Fruit fly (Drosophila melanogaster) whole organism, prepupa: ENCODE data around the gene CG8001.
A peak's percentile ranks its signal among the peaks of the same experiment; 100 is the strongest.

Experiments
- CG10631 ChIP-seq: fragments of 200-800 bp; sonication (Bioruptor generic); optimal IDR thresholded peaks from 2 replicates; lab custom pipeline; 2016; ENCODE audit warnings: missing biosample characterization, missing genetic modification characterization
- CG10669 ChIP-seq: fragments of 200-800 bp; sonication (Bioruptor generic); optimal IDR thresholded peaks from 3 replicates; lab custom pipeline; 2018; ENCODE audit warnings: missing biosample characterization, mild to moderate bottlenecking, missing genetic modification characterization, moderate library complexity
- CG11762 ChIP-seq: fragments of 200-800 bp; sonication (Bioruptor generic); optimal IDR thresholded peaks from 3 replicates; lab custom pipeline; 2016; ENCODE audit warnings: missing biosample characterization, missing genetic modification characterization; ENCODE audit not compliant: insufficient read depth
- CG11902 ChIP-seq: fragments of 200-800 bp; sonication (Bioruptor generic); optimal IDR thresholded peaks from 3 replicates; lab custom pipeline; 2016; ENCODE audit warnings: missing biosample characterization, missing genetic modification characterization
- CG15336 ChIP-seq: fragments of 200-800 bp; sonication (Bioruptor generic); IDR thresholded peaks from 2 replicates; pipeline ENCODE4 v1.3.6; 2022; ENCODE audit warnings: missing biosample characterization, missing genetic modification characterization
- CG1621 ChIP-seq: fragments of 200-800 bp; sonication (Bioruptor generic); optimal IDR thresholded peaks from 3 replicates; lab custom pipeline; 2018; ENCODE audit warnings: missing biosample characterization, mild to moderate bottlenecking, missing genetic modification characterization
- CG16779 ChIP-seq: fragments of 200-800 bp; sonication (Bioruptor generic); optimal IDR thresholded peaks from 3 replicates; lab custom pipeline; 2017; ENCODE audit warnings: missing biosample characterization, mild to moderate bottlenecking, missing genetic modification characterization
- CG32006 ChIP-seq: fragments of 200-800 bp; sonication (Bioruptor generic); optimal IDR thresholded peaks from 3 replicates; lab custom pipeline; 2017; ENCODE audit warnings: missing biosample characterization, mild to moderate bottlenecking, missing genetic modification characterization
- CG34406 ChIP-seq: fragments of 200-800 bp; sonication (Bioruptor generic); optimal IDR thresholded peaks from 3 replicates; lab custom pipeline; 2016; ENCODE audit warnings: missing biosample characterization, missing genetic modification characterization
- CG4318 ChIP-seq: fragments of 200-800 bp; sonication (Bioruptor generic); optimal IDR thresholded peaks from 3 replicates; lab custom pipeline; 2017; ENCODE audit warnings: missing biosample characterization, mild to moderate bottlenecking, missing genetic modification characterization
- CG6163 ChIP-seq: fragments of 200-800 bp; sonication (Bioruptor generic); IDR thresholded peaks from 3 replicates; pipeline ENCODE4 v1.3.6; 2022; ENCODE audit warnings: missing biosample characterization, missing genetic modification characterization
- CG6792 ChIP-seq: fragments of 200-800 bp; sonication (Bioruptor generic); optimal IDR thresholded peaks from 3 replicates; lab custom pipeline; 2016; ENCODE audit warnings: missing biosample characterization, missing genetic modification characterization
- CG6808 ChIP-seq: fragments of 200-800 bp; sonication (Bioruptor generic); optimal IDR thresholded peaks from 3 replicates; lab custom pipeline; 2017; ENCODE audit warnings: missing biosample characterization, missing genetic modification characterization, mild to moderate bottlenecking, moderate library complexity, missing genetic modification reagents
- CG6854 ChIP-seq: fragments of 200-800 bp; sonication (Bioruptor generic); optimal IDR thresholded peaks from 2 replicates; lab custom pipeline; 2017; ENCODE audit warnings: missing biosample characterization, mild to moderate bottlenecking, missing genetic modification characterization
- CG7368 ChIP-seq: fragments of 200-800 bp; sonication (Bioruptor generic); optimal IDR thresholded peaks from 3 replicates; lab custom pipeline; 2016; ENCODE audit warnings: missing biosample characterization, missing genetic modification characterization
- CG8119 ChIP-seq: fragments of 200-800 bp; sonication (Bioruptor generic); IDR thresholded peaks from 3 replicates; pipeline ENCODE4 v1.3.6; 2022; ENCODE audit warnings: missing biosample characterization, missing genetic modification characterization
- CG8319 ChIP-seq: fragments of 200-800 bp; sonication (Bioruptor generic); optimal IDR thresholded peaks from 3 replicates; lab custom pipeline; 2016; ENCODE audit warnings: missing biosample characterization, missing genetic modification characterization
- Ets21C ChIP-seq: fragments of 200-800 bp; sonication (Bioruptor generic); optimal IDR thresholded peaks from 3 replicates; lab custom pipeline; 2016; ENCODE audit warnings: missing biosample characterization, missing genetic modification characterization
- Gug ChIP-seq: fragments of 200-800 bp; sonication (Bioruptor generic); IDR thresholded peaks from 2 replicates; pipeline ENCODE4 v1.3.6; 2022; ENCODE audit warnings: missing biosample characterization, missing genetic modification characterization
- Hr38 ChIP-seq: sonication (Bioruptor generic); optimal IDR thresholded peaks from 2 replicates; lab custom pipeline; 2016; ENCODE audit warnings: missing biosample characterization, missing genetic modification characterization
- Hr4 ChIP-seq: fragments of 200-800 bp; sonication (Bioruptor generic); optimal IDR thresholded peaks from 3 replicates; lab custom pipeline; 2016; ENCODE audit warnings: missing biosample characterization, missing genetic modification characterization
- Lpt ChIP-seq: fragments of 200-800 bp; sonication (Bioruptor generic); optimal IDR thresholded peaks from 3 replicates; lab custom pipeline; 2016; ENCODE audit warnings: missing biosample characterization, missing genetic modification characterization
- Met ChIP-seq: fragments of 200-800 bp; sonication (Bioruptor generic); optimal IDR thresholded peaks from 3 replicates; lab custom pipeline; 2016; ENCODE audit warnings: missing biosample characterization, missing genetic modification characterization
- OdsH ChIP-seq: fragments of 200-800 bp; sonication (Bioruptor generic); optimal IDR thresholded peaks from 3 replicates; lab custom pipeline; 2016; ENCODE audit warnings: missing biosample characterization, missing genetic modification characterization
- Smox ChIP-seq: fragments of 200-800 bp; sonication (Bioruptor generic); optimal IDR thresholded peaks from 3 replicates; lab custom pipeline; 2016; ENCODE audit warnings: missing biosample characterization, missing genetic modification characterization
- Sox102F ChIP-seq: fragments of 200-800 bp; sonication (Bioruptor generic); optimal IDR thresholded peaks from 2 replicates; lab custom pipeline; 2016; ENCODE audit warnings: missing biosample characterization, mild to moderate bottlenecking, missing genetic modification characterization
- Sox15 ChIP-seq: fragments of 200-800 bp; sonication (Bioruptor generic); optimal IDR thresholded peaks from 3 replicates; lab custom pipeline; 2016; ENCODE audit warnings: missing biosample characterization, missing genetic modification characterization
- eg ChIP-seq: fragments of 200-800 bp; sonication (Bioruptor generic); IDR thresholded peaks from 3 replicates; pipeline ENCODE4 v1.3.6; 2022; ENCODE audit warnings: missing biosample characterization, missing genetic modification characterization
- fd59A ChIP-seq: fragments of 200-800 bp; sonication (Bioruptor generic); optimal IDR thresholded peaks from 2 replicates; lab custom pipeline; 2017; ENCODE audit warnings: missing biosample characterization, mild to moderate bottlenecking, missing genetic modification characterization, missing genetic modification reagents
- fd85E ChIP-seq: fragments of 200-800 bp; sonication (Bioruptor generic); optimal IDR thresholded peaks from 3 replicates; lab custom pipeline; 2016; ENCODE audit warnings: missing biosample characterization, missing genetic modification characterization
- fkh ChIP-seq: fragments of 200-800 bp; sonication (Bioruptor generic); optimal IDR thresholded peaks from 3 replicates; lab custom pipeline; 2017; ENCODE audit warnings: missing biosample characterization, mild to moderate bottlenecking, missing genetic modification characterization, moderate library complexity
- lz ChIP-seq: fragments of 200-800 bp; sonication (Bioruptor generic); optimal IDR thresholded peaks from 3 replicates; lab custom pipeline; 2016; ENCODE audit warnings: missing biosample characterization, missing genetic modification characterization
- net ChIP-seq: fragments of 200-800 bp; sonication (Bioruptor generic); optimal IDR thresholded peaks from 3 replicates; lab custom pipeline; 2016; ENCODE audit warnings: missing biosample characterization, missing genetic modification characterization
- pdm3 ChIP-seq: fragments of 200-800 bp; sonication (Bioruptor generic); optimal IDR thresholded peaks from 3 replicates; lab custom pipeline; 2016; ENCODE audit warnings: missing biosample characterization, missing genetic modification characterization
- salr ChIP-seq, 2 experiments: fragments of 200-800 bp; sonication (Bioruptor generic); optimal IDR thresholded peaks; 3 replicates each; lab custom pipeline; 2016 to 2018; ENCODE audit warnings: missing biosample characterization in 2 of 2, missing genetic modification characterization in 2 of 2, mild to moderate bottlenecking in 1 of 2
- spab ChIP-seq: fragments of 200-800 bp; sonication (Bioruptor generic); optimal IDR thresholded peaks from 2 replicates; lab custom pipeline; 2017; ENCODE audit warnings: missing biosample characterization, mild to moderate bottlenecking, missing genetic modification characterization, missing genetic modification reagents
- ss ChIP-seq, 2 experiments: fragments of 200-800 bp; sonication (Bioruptor generic); optimal IDR thresholded peaks; 2 replicates in 1 of 2; 3 replicates in 1 of 2; lab custom pipeline; 2017 to 2018; ENCODE audit warnings: mild to moderate bottlenecking in 2 of 2, missing biosample characterization in 2 of 2, missing genetic modification characterization in 2 of 2, moderate library complexity in 1 of 2
- topi ChIP-seq: fragments of 200-800 bp; sonication (Bioruptor generic); optimal IDR thresholded peaks from 3 replicates; lab custom pipeline; 2016; ENCODE audit warnings: missing biosample characterization, missing genetic modification characterization
- vri ChIP-seq: fragments of 200-800 bp; sonication (Bioruptor generic); optimal IDR thresholded peaks from 3 replicates; lab custom pipeline; 2016; ENCODE audit warnings: missing biosample characterization, mild to moderate bottlenecking, missing genetic modification characterization

Gene CG8001

dm6 chr3L:1774713-1775648, 19.0 kb downstream of the CG8001 start, which contains the start of the genes CG13933 and PolD2 (continued):
- TF ChIP-seq CG11762 (peak; percentile 84), OdsH (GFP tag; lab: Kevin White, UChicago) (peak; percentile 99), Smox (GFP tag; lab: Kevin White, UChicago) (peak; percentile 91), topi (peak; percentile 90), CG1621 (tag; lab: Kevin White, UChicago) (no peak), Ets21C (GFP tag; lab: Kevin White, UChicago) (peak; percentile 85), salr (GFP tag; optimal IDR thresholded peaks at IDR 0.05; lab: Kevin White, UChicago) (peak in 1 of 2 experiments; percentile 93), Lpt (GFP tag; lab: Kevin White, UChicago) (peak; percentile 96), net (GFP tag; lab: Kevin White, UChicago) (no peak), CG34406 (GFP tag; lab: Kevin White, UChicago) (peak; percentile 99)

DNA sequence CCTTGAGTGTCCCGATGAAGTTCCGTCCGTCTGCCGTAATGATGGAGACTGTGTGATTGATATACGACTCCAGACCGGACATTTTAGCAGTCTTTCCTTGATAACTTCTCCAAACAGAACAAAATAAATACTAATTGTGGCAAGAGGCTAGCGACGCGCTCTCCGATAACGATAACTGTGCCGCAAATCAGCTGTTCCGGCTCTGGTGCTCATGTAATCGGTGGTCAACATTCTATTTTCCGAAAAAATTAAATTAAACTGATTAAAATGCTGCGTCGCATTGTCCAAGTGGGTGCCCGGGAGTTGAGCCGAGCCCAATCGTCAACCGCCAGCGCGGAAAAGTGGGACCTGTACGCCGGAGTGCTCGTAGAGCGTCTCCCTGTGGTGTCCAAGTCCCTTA, 21.3 kb downstream of the CG8001 start, which contains the start of the genes CG2021 and mRpL46:
Gene CG2021, minus strand, starts transcription at position 163 of the 400 bp plus-strand sequence.
Gene mRpL46, plus strand, starts transcription at position 191 of the 400 bp plus-strand sequence.
- TF ChIP-seq CG4318 (GFP tag; lab: Kevin White, UChicago) (no peak), CG6854 (GFP tag; lab: Kevin White, UChicago) (no peak), CG11902 (GFP tag; lab: Kevin White, UChicago) (no peak), CG16779 (tag; lab: Kevin White, UChicago) (no peak), Sox102F (GFP tag; lab: Kevin White, UChicago) (no peak), Hr4 (no peak), Sox15 (GFP tag; lab: Kevin White, UChicago) (no peak), CG8319 (no peak), CG10631 (no peak)

- TF ChIP-seq vri (peak; percentile 43), Sox15 (GFP tag; lab: Kevin White, UChicago) (no peak)
Observed at dm6 chr3L:1784092-1784491, 28.1 kb downstream of the CG8001 start.

DNA sequence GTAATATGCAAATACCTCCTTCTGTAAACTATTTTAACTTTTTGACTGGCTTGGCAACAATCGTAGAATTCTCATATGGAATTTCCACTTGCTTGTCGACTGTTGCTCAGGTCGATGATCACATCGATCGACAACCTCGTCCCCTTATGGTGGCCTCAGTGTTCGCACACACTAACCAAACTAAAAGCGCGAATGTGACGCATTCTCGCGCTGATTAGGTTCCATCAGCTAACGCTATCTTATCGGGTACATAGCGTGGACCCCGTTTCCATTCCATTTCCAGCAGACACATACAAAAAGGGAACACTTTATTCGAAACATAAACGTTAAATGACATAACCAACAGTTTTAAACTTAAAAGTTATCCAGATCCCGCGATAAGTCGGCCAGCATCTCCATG, 33.4 kb downstream of the CG8001 start:
- peak; percentile 49 for TF ChIP-seq vri
- no peak for TF ChIP-seq Sox15 (GFP tag; lab: Kevin White, UChicago)
- no peak for TF ChIP-seq ss (GFP tag; optimal IDR thresholded peaks at IDR 0.05; lab: Kevin White, UChicago)

DNA sequence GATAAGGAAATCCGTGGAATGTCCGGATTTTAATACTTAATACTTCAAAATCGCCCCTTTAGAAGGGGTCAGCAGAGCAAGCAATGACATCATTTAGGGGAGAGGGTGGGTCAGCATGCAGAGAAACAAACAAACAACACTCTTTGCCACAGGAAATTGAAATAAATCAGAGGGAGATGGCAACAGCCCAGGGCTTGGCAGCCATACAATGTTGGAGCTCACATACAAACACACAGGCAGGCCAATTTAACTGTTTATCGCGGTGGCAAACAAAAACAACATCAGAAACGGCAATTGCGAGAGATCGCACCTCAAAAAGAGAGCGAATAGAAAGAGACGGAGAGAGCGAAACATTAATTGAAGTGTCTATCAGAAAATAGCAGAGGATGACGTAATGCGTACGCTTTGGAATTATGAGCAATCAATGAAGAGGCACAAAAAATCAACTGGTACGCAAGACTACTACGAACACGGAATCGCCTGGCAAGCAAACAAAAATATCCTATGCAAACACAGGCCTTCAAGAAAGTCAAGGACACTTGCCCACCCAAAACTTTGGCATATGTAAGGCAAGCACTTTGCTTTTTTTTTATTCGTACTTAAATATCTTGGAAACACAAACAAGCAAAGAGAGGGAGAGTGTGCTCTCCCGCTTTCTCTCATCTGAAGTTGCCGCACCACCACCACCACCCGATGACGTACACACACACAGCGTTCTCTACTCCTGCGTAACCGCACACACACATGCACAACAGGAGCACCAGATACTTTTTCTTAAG, 38.4 kb downstream of the CG8001 start:
- no peak for TF ChIP-seq pdm3
- no peak for TF ChIP-seq Sox15 (GFP tag; lab: Kevin White, UChicago)
- TF ChIP-seq CG15336 (GFP tag; lab: Robert Waterston, UW): peak; percentile 19; the same call in 1 of the 2 replicates
- no peak for TF ChIP-seq CG6808 (GFP tag; lab: Kevin White, UChicago)
- TF ChIP-seq fkh (GFP tag; lab: Kevin White, UChicago): peak; percentile 63
- no peak for TF ChIP-seq CG34406 (GFP tag; lab: Kevin White, UChicago)
- no peak for TF ChIP-seq lz
- peak; percentile 33; the same call in 2 of the 3 replicates for TF ChIP-seq CG8119 (GFP tag; lab: Robert Waterston, UW)
- TF ChIP-seq Lpt (GFP tag; lab: Kevin White, UChicago): no peak
- peak in 1 of 2 experiments; percentile 2 for TF ChIP-seq ss (GFP tag; optimal IDR thresholded peaks at IDR 0.05; lab: Kevin White, UChicago)
- no peak for TF ChIP-seq CG6792 (GFP tag; lab: Kevin White, UChicago)
- no peak for TF ChIP-seq Gug (GFP tag; lab: Robert Waterston, UW)
- peak; percentile 56 for TF ChIP-seq CG6163 (GFP tag; lab: Robert Waterston, UW)
- no peak for TF ChIP-seq fd59A
- no peak for TF ChIP-seq Hr38
- 0 out of 3 replicates have a peak, but pooled peaks have one; percentile 23 for TF ChIP-seq eg (GFP tag; lab: Robert Waterston, UW)
- no peak for TF ChIP-seq Met (GFP tag; lab: Kevin White, UChicago)
- no peak for TF ChIP-seq CG11902 (GFP tag; lab: Kevin White, UChicago)
- TF ChIP-seq CG8319: no peak
- no peak for TF ChIP-seq fd85E (GFP tag; lab: Kevin White, UChicago)
- no peak for TF ChIP-seq CG10669 (GFP tag; lab: Kevin White, UChicago)
- no peak for TF ChIP-seq CG11762
- no peak for TF ChIP-seq spab (GFP tag; lab: Kevin White, UChicago)
- TF ChIP-seq CG32006 (GFP tag; lab: Kevin White, UChicago): no peak
- no peak for TF ChIP-seq CG7368 (GFP tag; lab: Kevin White, UChicago)
- TF ChIP-seq CG6854 (GFP tag; lab: Kevin White, UChicago): peak; percentile 15
